Worm (Caenorhabditis elegans) whole organism, young adult: ENCODE measurements around the gene W04G3.12.

Experiments used
- C17E4.6 ChIP-seq: fragments of 200-800 bp; sonication (Bioruptor generic); IDR thresholded peaks from 2 replicates; pipeline ENCODE4 v1.3.6; 2022; ENCODE audit warnings: missing genetic modification reagents, missing genetic modification characterization, missing compliant biosample characterization
- D2030.7 ChIP-seq: fragments of 200-800 bp; sonication (Bioruptor generic); IDR thresholded peaks from 2 replicates; pipeline ENCODE4 v1.3.6; 2022; ENCODE audit warnings: missing genetic modification reagents, missing genetic modification characterization, missing compliant biosample characterization
- F10E7.11 ChIP-seq: sonication (generic microtip); optimal IDR thresholded peaks from 2 replicates; lab custom pipeline; 2017; ENCODE audit warnings: mild to moderate bottlenecking, missing genetic modification characterization, moderate library complexity, missing compliant biosample characterization
- F33H1.4 ChIP-seq: fragments of 200-800 bp; sonication (Bioruptor generic); IDR thresholded peaks from 2 replicates; pipeline ENCODE4 v1.3.6; 2022; ENCODE audit warnings: missing genetic modification reagents, missing genetic modification characterization, missing compliant biosample characterization
- F57A8.1 ChIP-seq: fragments of 200-800 bp; sonication (Bioruptor generic); optimal IDR thresholded peaks from 2 replicates; lab custom pipeline; 2018; ENCODE audit warnings: mild to moderate bottlenecking, missing genetic modification characterization, moderate library complexity, missing compliant biosample characterization
- F57C9.4 ChIP-seq: sonication (generic microtip); optimal IDR thresholded peaks from 2 replicates; lab custom pipeline; 2017; ENCODE audit warnings: mild to moderate bottlenecking, missing genetic modification characterization, missing compliant biosample characterization
- K11D2.4 ChIP-seq: fragments of 200-800 bp; sonication (Bioruptor generic); IDR thresholded peaks from 2 replicates; pipeline ENCODE4 v1.3.6; 2022; ENCODE audit warnings: missing genetic modification reagents, missing genetic modification characterization, missing compliant biosample characterization
- T26A5.8 ChIP-seq: sonication (generic microtip); optimal IDR thresholded peaks from 2 replicates; lab custom pipeline; 2016; ENCODE audit warnings: missing genetic modification characterization, missing compliant biosample characterization
- ZK185.1 ChIP-seq: sonication (generic microtip); optimal IDR thresholded peaks from 2 replicates; lab custom pipeline; 2016; ENCODE audit warnings: mild to moderate bottlenecking, missing genetic modification characterization, missing compliant biosample characterization; ENCODE audit not compliant: poor library complexity, severe bottlenecking
- ama-1 ChIP-seq, 3 experiments: fragments of 150-350 bp in 1 of 3; sonication (generic microtip) in 2 of 3; optimal IDR thresholded peaks; 2 replicates each; lab custom pipeline; 2014 to 2018; ENCODE audit warnings: missing biosample characterization in 2 of 3, missing genetic modification characterization in 2 of 3, missing genetic modification reagents in 2 of 3
- aptf-3 ChIP-seq: fragments of 200-800 bp; sonication (Bioruptor generic); IDR thresholded peaks from 2 replicates; pipeline ENCODE4 v1.3.6; 2022; ENCODE audit warnings: missing genetic modification characterization, missing compliant biosample characterization
- atf-7 ChIP-seq: sonication (generic microtip); optimal IDR thresholded peaks from 2 replicates; lab custom pipeline; 2017; ENCODE audit warnings: mild to moderate bottlenecking, missing genetic modification characterization, missing compliant biosample characterization
- athp-1 ChIP-seq: sonication (generic microtip); optimal IDR thresholded peaks from 2 replicates; lab custom pipeline; 2017; ENCODE audit warnings: mild to moderate bottlenecking, missing genetic modification characterization, missing compliant biosample characterization
- ccch-3 ChIP-seq: fragments of 200-800 bp; sonication (Bioruptor generic); optimal IDR thresholded peaks from 2 replicates; lab custom pipeline; 2018; ENCODE audit warnings: mild to moderate bottlenecking, missing genetic modification characterization, missing compliant biosample characterization
- cebp-1 ChIP-seq, 2 experiments: fragments of 200-800 bp in 1 of 2; sonication (Bioruptor generic) in 1 of 2; sonication (generic microtip) in 1 of 2; IDR thresholded peaks in 1 of 2; optimal IDR thresholded peaks in 1 of 2; 2 replicates each; pipeline versions ENCODE4 v1.3.6 to Lab custom; 2017 to 2022; ENCODE audit warnings: missing compliant biosample characterization in 2 of 2, missing genetic modification characterization in 2 of 2, mild to moderate bottlenecking in 1 of 2, missing genetic modification reagents in 1 of 2, moderate library complexity in 1 of 2
- cebp-2 ChIP-seq: fragments of 200-800 bp; sonication (Bioruptor generic); IDR thresholded peaks from 2 replicates; pipeline ENCODE4 v1.3.6; 2022; ENCODE audit warnings: missing genetic modification characterization, missing compliant biosample characterization
- ceh-100 ChIP-seq: fragments of 200-800 bp; sonication (Bioruptor generic); IDR thresholded peaks from 2 replicates; pipeline ENCODE4 v1.3.6; 2022; ENCODE audit warnings: missing genetic modification reagents, missing genetic modification characterization, missing compliant biosample characterization
- ceh-91 ChIP-seq: fragments of 200-800 bp; sonication (Bioruptor generic); IDR thresholded peaks from 2 replicates; pipeline ENCODE4 v1.3.6; 2022; ENCODE audit warnings: missing genetic modification reagents, missing genetic modification characterization, missing compliant biosample characterization
- die-1 ChIP-seq: sonication (generic microtip); optimal IDR thresholded peaks from 2 replicates; lab custom pipeline; 2016; ENCODE audit warnings: missing genotype, mild to moderate bottlenecking, missing genetic modification characterization, missing compliant biosample characterization
- dox-1 ChIP-seq: fragments of 200-800 bp; sonication (Bioruptor generic); IDR thresholded peaks from 2 replicates; pipeline ENCODE4 v1.3.6; 2022; ENCODE audit warnings: missing genetic modification reagents, missing genetic modification characterization, missing compliant biosample characterization
- egl-44 ChIP-seq: fragments of 200-800 bp; sonication (Bioruptor generic); IDR thresholded peaks from 2 replicates; pipeline ENCODE4 v1.3.6; 2022; ENCODE audit warnings: missing genetic modification reagents, missing genetic modification characterization, missing compliant biosample characterization
- egrh-3 ChIP-seq: fragments of 200-800 bp; sonication (Bioruptor generic); IDR thresholded peaks from 2 replicates; pipeline ENCODE4 v1.3.6; 2022; ENCODE audit warnings: missing genetic modification reagents, missing genetic modification characterization, missing compliant biosample characterization
- ekl-4 ChIP-seq: fragments of 200-800 bp; sonication (Bioruptor generic); IDR thresholded peaks from 2 replicates; pipeline ENCODE4 v1.3.6; 2022; ENCODE audit warnings: missing genetic modification reagents, missing genetic modification characterization, missing compliant biosample characterization
- lsy-27 ChIP-seq: sonication (generic microtip); optimal IDR thresholded peaks from 2 replicates; lab custom pipeline; 2017; ENCODE audit warnings: missing genetic modification characterization, mild to moderate bottlenecking, missing compliant biosample characterization, antibody characterized with exemption, missing genotype, borderline replicate concordance; ENCODE audit not compliant: insufficient read depth
- madf-6 ChIP-seq: fragments of 200-800 bp; sonication (Bioruptor generic); IDR thresholded peaks from 2 replicates; pipeline ENCODE4 v1.3.6; 2022; ENCODE audit warnings: missing genetic modification reagents, missing genetic modification characterization, missing compliant biosample characterization
- mel-28 ChIP-seq: sonication (generic microtip); optimal IDR thresholded peaks from 2 replicates; lab custom pipeline; 2016; ENCODE audit warnings: borderline replicate concordance, mild to moderate bottlenecking, missing genetic modification characterization, missing compliant biosample characterization
- nfya-2 ChIP-seq: fragments of 200-800 bp; sonication (Bioruptor generic); IDR thresholded peaks from 2 replicates; pipeline ENCODE4 v1.3.6; 2022; ENCODE audit warnings: missing genetic modification reagents, missing genetic modification characterization, missing compliant biosample characterization
- nhr-80 ChIP-seq: sonication (generic microtip); optimal IDR thresholded peaks from 2 replicates; lab custom pipeline; 2016; ENCODE audit warnings: missing genetic modification characterization, missing compliant biosample characterization
- pbrm-1 ChIP-seq: fragments of 200-800 bp; sonication (Bioruptor generic); IDR thresholded peaks from 2 replicates; pipeline ENCODE4 v1.3.6; 2022; ENCODE audit warnings: missing genetic modification reagents, missing genetic modification characterization, missing compliant biosample characterization
- pha-4 ChIP-seq: fragments of 150-350 bp; sonication (generic microtip); optimal IDR thresholded peaks from 2 replicates; lab custom pipeline; 2014; ENCODE audit warnings: missing biosample characterization, missing genetic modification reagents, missing genetic modification characterization
- repo-1 ChIP-seq: sonication (generic microtip); optimal IDR thresholded peaks from 2 replicates; lab custom pipeline; 2017; ENCODE audit warnings: mild to moderate bottlenecking, missing genetic modification characterization, missing compliant biosample characterization
- sdz-38 ChIP-seq: sonication (generic microtip); optimal IDR thresholded peaks from 2 replicates; lab custom pipeline; 2016; ENCODE audit warnings: missing genotype, missing genetic modification characterization, missing compliant biosample characterization
- sea-2 ChIP-seq: fragments of 200-800 bp; sonication (Bioruptor generic); IDR thresholded peaks from 2 replicates; pipeline ENCODE4 v1.3.6; 2022; ENCODE audit warnings: missing genetic modification characterization, missing compliant biosample characterization
- snpc-1.3 ChIP-seq: sonication (generic microtip); optimal IDR thresholded peaks from 2 replicates; lab custom pipeline; 2017; ENCODE audit warnings: missing genetic modification characterization, mild to moderate bottlenecking, missing compliant biosample characterization, antibody characterized with exemption, moderate library complexity, missing genotype, missing genetic modification reagents; ENCODE audit not compliant: insufficient read depth
- somi-1 ChIP-seq: fragments of 200-800 bp; sonication (Bioruptor generic); optimal IDR thresholded peaks from 2 replicates; lab custom pipeline; 2018; ENCODE audit warnings: mild to moderate bottlenecking, missing genetic modification characterization, missing compliant biosample characterization
- tlf-1 ChIP-seq: fragments of 200-800 bp; sonication (Bioruptor generic); optimal IDR thresholded peaks from 2 replicates; lab custom pipeline; 2018; ENCODE audit warnings: mild to moderate bottlenecking, missing genetic modification characterization, missing compliant biosample characterization
- unc-130 ChIP-seq: sonication (generic microtip); optimal IDR thresholded peaks from 2 replicates; lab custom pipeline; 2016; ENCODE audit warnings: missing genetic modification reagents, missing genetic modification characterization, missing compliant biosample characterization
- xnd-1 ChIP-seq: sonication (generic microtip); optimal IDR thresholded peaks from 2 replicates; lab custom pipeline; 2016; ENCODE audit warnings: missing genotype, missing genetic modification reagents, missing genetic modification characterization, missing compliant biosample characterization
- ztf-28 ChIP-seq: fragments of 200-800 bp; sonication (Bioruptor generic); IDR thresholded peaks from 2 replicates; pipeline ENCODE4 v1.3.6; 2022; ENCODE audit warnings: missing genetic modification reagents, missing genetic modification characterization, missing compliant biosample characterization

The W04G3.12 gene

DNA sequence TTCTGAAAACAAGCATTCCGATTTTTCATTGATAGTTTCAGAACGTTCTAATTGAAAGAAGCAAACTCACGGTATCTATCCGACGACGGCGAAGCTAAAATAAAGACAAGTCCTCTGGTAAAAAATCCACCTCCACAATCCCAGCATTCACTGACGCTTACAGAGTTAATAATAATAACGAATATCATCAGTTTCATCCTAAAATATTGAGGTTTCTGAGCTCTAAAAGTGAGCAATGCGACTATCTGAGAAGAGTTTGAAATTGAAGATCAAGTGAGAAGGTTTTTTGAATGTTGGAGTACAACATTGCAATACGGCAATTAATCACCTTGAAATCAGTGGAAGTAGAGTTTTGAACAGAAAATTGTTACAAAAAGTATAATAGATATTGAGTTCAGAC, at the start of gene W04G3.12:
W04G3.12 (minus strand) TSS at position 311 of the 400 bp plus-strand sequence.
- TF ChIP-seq egrh-3: no peak
- TF ChIP-seq egl-44 (GFP tag; lab: Robert Waterston, UW): no peak
- TF ChIP-seq pha-4 (tag; lab: Kevin White, UChicago): no peak
- TF ChIP-seq ceh-100: no peak
- TF ChIP-seq nhr-80 (tag; lab: Kevin White, UChicago): no peak
- TF ChIP-seq F57C9.4 (tag; lab: Kevin White, UChicago): no peak

- TF ChIP-seq snpc-1.3 (tag; lab: Kevin White, UChicago): no peak
- no peak for TF ChIP-seq die-1
- no peak for TF ChIP-seq madf-6
- no peak for TF ChIP-seq ama-1 (optimal IDR thresholded peaks at IDR 0.05; lab: Kevin White, UChicago)
- TF ChIP-seq ama-1 (GFP tag; optimal IDR thresholded peaks at IDR 0.05; lab: Kevin White, UChicago): no peak
- no peak for TF ChIP-seq ekl-4
- TF ChIP-seq mel-28 (tag; lab: Kevin White, UChicago): no peak
- TF ChIP-seq pbrm-1 (GFP tag; lab: Robert Waterston, UW): no peak
- no peak for TF ChIP-seq ceh-91 (GFP tag; lab: Robert Waterston, UW)
- TF ChIP-seq tlf-1: no peak
- no peak for TF ChIP-seq C17E4.6 (GFP tag; lab: Robert Waterston, UW)
- no peak for TF ChIP-seq T26A5.8 (tag; lab: Kevin White, UChicago)
- TF ChIP-seq unc-130 (GFP tag; lab: Kevin White, UChicago): no peak
- TF ChIP-seq sea-2 (GFP tag; lab: Robert Waterston, UW): no peak
- TF ChIP-seq sdz-38: no peak
- TF ChIP-seq lsy-27: no peak
- no peak for TF ChIP-seq repo-1 (tag; lab: Kevin White, UChicago)
- TF ChIP-seq somi-1 (GFP tag; lab: Kevin White, UChicago): no peak
- no peak for TF ChIP-seq D2030.7 (GFP tag; lab: Robert Waterston, UW)
- TF ChIP-seq F33H1.4 (GFP tag; lab: Robert Waterston, UW): no peak
These were observed 49.7 kb upstream of the W04G3.12 start for ce11 chrX:11126259-11126658.

DNA sequence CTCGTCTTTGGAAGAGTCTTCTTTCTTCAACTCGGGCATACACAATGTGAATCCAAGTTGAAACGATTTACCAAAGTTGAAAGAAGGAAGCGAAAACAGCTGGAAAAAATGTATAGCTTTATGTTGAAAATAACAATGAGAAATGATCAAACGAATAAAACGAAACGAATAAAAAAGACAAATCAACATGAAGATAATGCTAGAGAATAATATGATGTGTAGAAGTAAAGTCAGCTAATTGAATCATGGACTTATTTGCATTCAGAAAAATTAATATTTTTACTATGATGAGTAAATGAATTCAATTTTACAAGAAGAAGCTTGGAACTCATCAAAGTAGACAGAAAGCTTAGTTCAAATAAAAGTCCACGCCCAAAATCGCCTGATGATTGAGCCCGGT, 48.9 kb upstream of the W04G3.12 start, which contains the start of gene alr-1:
alr-1 (minus strand) TSS at position 101 of the 400 bp plus-strand sequence.
- TF ChIP-seq cebp-1 (GFP tag; IDR thresholded peaks at IDR 0.05; lab: Robert Waterston, UW) (no peak), cebp-1 (tag; optimal IDR thresholded peaks at IDR 0.05; lab: Kevin White, UChicago) (no peak), ccch-3 (GFP tag; lab: Kevin White, UChicago) (no peak), repo-1 (tag; lab: Kevin White, UChicago) (no peak), atf-7 (tag; lab: Kevin White, UChicago) (no peak), xnd-1 (tag; lab: Kevin White, UChicago) (no peak), F57A8.1 (GFP tag; lab: Kevin White, UChicago) (no peak), cebp-2 (no peak), madf-6 (no peak), nfya-2 (GFP tag; lab: Robert Waterston, UW) (no peak), ztf-28 (GFP tag; lab: Robert Waterston, UW) (no peak), die-1 (no peak), ama-1 (optimal IDR thresholded peaks at IDR 0.05; lab: Kevin White, UChicago) (no peak), ama-1 (GFP tag; optimal IDR thresholded peaks at IDR 0.05; lab: Kevin White, UChicago) (no peak), athp-1 (tag; lab: Kevin White, UChicago) (no peak), ZK185.1 (tag; lab: Kevin White, UChicago) (no peak), dox-1 (no peak), aptf-3 (GFP tag; lab: Robert Waterston, UW) (no peak), F10E7.11 (tag; lab: Kevin White, UChicago) (no peak), K11D2.4 (no peak)
